Worm (Caenorhabditis elegans) whole organism, L1 larva: ENCODE results near the gene H12I13.1.

Experiments
- C04F5.9 ChIP-seq: sonication (generic microtip); optimal IDR thresholded peaks from 2 replicates; lab custom pipeline; 2016; ENCODE audit warnings: missing genetic modification characterization, missing compliant biosample characterization
- C16A3.4 ChIP-seq: fragments of 150-350 bp; optimal IDR thresholded peaks from 2 replicates; lab custom pipeline; 2014; ENCODE audit warnings: missing biosample characterization, missing genetic modification characterization
- Y116A8C.19 ChIP-seq: sonication (generic microtip); optimal IDR thresholded peaks from 2 replicates; lab custom pipeline; 2016; ENCODE audit warnings: missing compliant biosample characterization, missing genetic modification characterization, borderline replicate concordance
- alr-1 ChIP-seq: fragments of 200-800 bp; sonication (Bioruptor generic); optimal IDR thresholded peaks from 2 replicates; lab custom pipeline; 2018; ENCODE audit warnings: borderline replicate concordance, mild to moderate bottlenecking, missing genetic modification characterization, missing compliant biosample characterization
- ama-1 ChIP-seq: fragments of 150-350 bp; optimal IDR thresholded peaks from 2 replicates; lab custom pipeline; 2014
- blmp-1 ChIP-seq: fragments of 150-350 bp; optimal IDR thresholded peaks from 2 replicates; lab custom pipeline; 2014; ENCODE audit warnings: missing biosample characterization, missing genetic modification characterization
- ces-1 ChIP-seq: fragments of 150-350 bp; optimal IDR thresholded peaks from 2 replicates; lab custom pipeline; 2014; ENCODE audit warnings: missing biosample characterization, missing genetic modification reagents, missing genetic modification characterization
- dsc-1 ChIP-seq: sonication (generic microtip); optimal IDR thresholded peaks from 2 replicates; lab custom pipeline; 2016; ENCODE audit warnings: mild to moderate bottlenecking, missing genetic modification characterization, missing compliant biosample characterization
- egl-27 ChIP-seq, 2 experiments: fragments of 150-350 bp in 1 of 2; sonication (generic microtip); optimal IDR thresholded peaks; 3 replicates each; lab custom pipeline; 2017 to 2018; ENCODE audit warnings: missing biosample characterization in 2 of 2, missing genetic modification characterization in 2 of 2, missing genetic modification reagents in 2 of 2
- elt-2 ChIP-seq: sonication (generic microtip); optimal IDR thresholded peaks from 2 replicates; lab custom pipeline; 2016; ENCODE audit warnings: missing genetic modification characterization, mild to moderate bottlenecking, inconsistent platforms, missing compliant biosample characterization, missing genetic modification reagents
- elt-3 ChIP-seq, 6 experiments: fragments of 150-350 bp in 1 of 6; sonication (generic microtip); optimal IDR thresholded peaks; 2 replicates each; lab custom pipeline; 2017 to 2018; ENCODE audit warnings: missing biosample characterization in 6 of 6, missing genetic modification characterization in 6 of 6, inconsistent platforms in 1 of 6
- fkh-8 ChIP-seq: sonication (generic microtip); optimal IDR thresholded peaks from 2 replicates; lab custom pipeline; 2016; ENCODE audit warnings: mild to moderate bottlenecking, missing genetic modification characterization, missing compliant biosample characterization
- fos-1 ChIP-seq: fragments of 150-350 bp; optimal IDR thresholded peaks from 2 replicates; lab custom pipeline; 2014; ENCODE audit warnings: missing biosample characterization, missing genetic modification characterization
- hlh-4 ChIP-seq: sonication (generic microtip); optimal IDR thresholded peaks from 2 replicates; lab custom pipeline; 2016; ENCODE audit warnings: mild to moderate bottlenecking, missing genetic modification characterization, missing compliant biosample characterization
- hpl-2 ChIP-seq: fragments of 150-350 bp; optimal IDR thresholded peaks from 2 replicates; lab custom pipeline; 2014; ENCODE audit warnings: missing biosample characterization, missing genetic modification reagents, missing genetic modification characterization
- irx-1 ChIP-seq: sonication (generic microtip); optimal IDR thresholded peaks from 2 replicates; lab custom pipeline; 2016; ENCODE audit warnings: missing genetic modification characterization, missing compliant biosample characterization
- isw-1 ChIP-seq: fragments of 200-800 bp; sonication (Bioruptor generic); IDR thresholded peaks from 2 replicates; pipeline ENCODE4 v1.3.6; 2022; ENCODE audit warnings: missing genetic modification characterization, missing compliant biosample characterization
- lin-14 ChIP-seq: fragments of 200-800 bp; sonication (Bioruptor generic); optimal IDR thresholded peaks from 2 replicates; lab custom pipeline; 2018; ENCODE audit warnings: mild to moderate bottlenecking, missing genetic modification characterization, moderate library complexity, missing compliant biosample characterization
- lin-15B ChIP-seq: fragments of 150-350 bp; sonication (generic microtip); optimal IDR thresholded peaks from 3 replicates; lab custom pipeline; 2014; ENCODE audit warnings: missing biosample characterization, missing genetic modification characterization
- lin-35 ChIP-seq, 2 experiments: fragments of 150-350 bp; optimal IDR thresholded peaks; 2 replicates each; lab custom pipeline; 2014; ENCODE audit warnings: missing biosample characterization in 2 of 2, missing genetic modification characterization in 2 of 2, missing genetic modification reagents in 2 of 2
- lin-39 ChIP-seq: fragments of 150-350 bp; optimal IDR thresholded peaks from 2 replicates; lab custom pipeline; 2014; ENCODE audit warnings: missing biosample characterization, missing genetic modification reagents, missing genetic modification characterization
- mep-1 ChIP-seq: fragments of 150-350 bp; optimal IDR thresholded peaks from 2 replicates; lab custom pipeline; 2014; ENCODE audit warnings: missing biosample characterization, missing genetic modification characterization
- nhr-20 ChIP-seq: sonication (generic microtip); optimal IDR thresholded peaks from 2 replicates; lab custom pipeline; 2016; ENCODE audit warnings: mild to moderate bottlenecking, missing genetic modification characterization, missing compliant biosample characterization
- nhr-47 ChIP-seq: sonication (generic microtip); optimal IDR thresholded peaks from 2 replicates; lab custom pipeline; 2016; ENCODE audit warnings: mild to moderate bottlenecking, missing genetic modification characterization, moderate library complexity, missing compliant biosample characterization
- nhr-76 ChIP-seq: sonication (generic microtip); optimal IDR thresholded peaks from 2 replicates; lab custom pipeline; 2017; ENCODE audit warnings: missing biosample characterization, missing genetic modification characterization
- nhr-77 ChIP-seq: fragments of 150-350 bp; optimal IDR thresholded peaks from 2 replicates; lab custom pipeline; 2014; ENCODE audit warnings: missing biosample characterization, missing genetic modification characterization
- nhr-85 ChIP-seq: sonication (generic microtip); peaks from one replicate; lab custom pipeline; 2016; ENCODE audit warnings: missing genetic modification characterization, inconsistent platforms, missing compliant biosample characterization
- nhr-90 ChIP-seq: sonication (generic microtip); optimal IDR thresholded peaks from 2 replicates; lab custom pipeline; 2016; ENCODE audit warnings: mild to moderate bottlenecking, missing genetic modification characterization, missing compliant biosample characterization; ENCODE audit not compliant: poor library complexity
- pag-3 ChIP-seq: sonication (generic microtip); optimal IDR thresholded peaks from 2 replicates; lab custom pipeline; 2017; ENCODE audit warnings: missing genetic modification characterization, mild to moderate bottlenecking, missing compliant biosample characterization, antibody characterized with exemption, borderline replicate concordance; ENCODE audit not compliant: insufficient read depth
- pqm-1 ChIP-seq: sonication (generic microtip); optimal IDR thresholded peaks from 3 replicates; lab custom pipeline; 2017; ENCODE audit warnings: missing biosample characterization, missing genetic modification characterization
- rnt-1 ChIP-seq: sonication (generic microtip); optimal IDR thresholded peaks from 2 replicates; lab custom pipeline; 2016; ENCODE audit warnings: mild to moderate bottlenecking, missing genetic modification characterization, moderate library complexity, missing compliant biosample characterization
- sox-4 ChIP-seq: sonication (generic microtip); optimal IDR thresholded peaks from 2 replicates; lab custom pipeline; 2016; ENCODE audit warnings: missing genetic modification characterization, missing compliant biosample characterization
- swsn-7 ChIP-seq: sonication (generic microtip); optimal IDR thresholded peaks from 2 replicates; lab custom pipeline; 2016; ENCODE audit warnings: missing genetic modification characterization, missing compliant biosample characterization
- tlp-1 ChIP-seq: fragments of 150-350 bp; optimal IDR thresholded peaks from 2 replicates; lab custom pipeline; 2014; ENCODE audit warnings: missing biosample characterization, missing genetic modification characterization
- unc-130 ChIP-seq: fragments of 150-350 bp; optimal IDR thresholded peaks from 2 replicates; lab custom pipeline; 2017; ENCODE audit warnings: missing biosample characterization, missing genetic modification characterization, inconsistent platforms
- unc-30 ChIP-seq: sonication (generic microtip); optimal IDR thresholded peaks from 2 replicates; lab custom pipeline; 2017; ENCODE audit warnings: missing biosample characterization, missing genetic modification characterization
- unc-62 ChIP-seq: fragments of 150-350 bp; optimal IDR thresholded peaks from 2 replicates; lab custom pipeline; 2014; ENCODE audit warnings: missing biosample characterization, missing genetic modification reagents, missing genetic modification characterization
- unc-86 ChIP-seq: sonication (generic microtip); optimal IDR thresholded peaks from 2 replicates; lab custom pipeline; 2016; ENCODE audit warnings: missing genetic modification characterization, missing compliant biosample characterization
- vab-15 ChIP-seq: sonication (generic microtip); optimal IDR thresholded peaks from 2 replicates; lab custom pipeline; 2017; ENCODE audit warnings: missing genotype, mild to moderate bottlenecking, missing genetic modification characterization, missing compliant biosample characterization
- xbp-1 ChIP-seq: sonication (generic microtip); optimal IDR thresholded peaks from 2 replicates; lab custom pipeline; 2016; ENCODE audit warnings: missing genetic modification characterization, missing compliant biosample characterization

Gene H12I13.1

DNA sequence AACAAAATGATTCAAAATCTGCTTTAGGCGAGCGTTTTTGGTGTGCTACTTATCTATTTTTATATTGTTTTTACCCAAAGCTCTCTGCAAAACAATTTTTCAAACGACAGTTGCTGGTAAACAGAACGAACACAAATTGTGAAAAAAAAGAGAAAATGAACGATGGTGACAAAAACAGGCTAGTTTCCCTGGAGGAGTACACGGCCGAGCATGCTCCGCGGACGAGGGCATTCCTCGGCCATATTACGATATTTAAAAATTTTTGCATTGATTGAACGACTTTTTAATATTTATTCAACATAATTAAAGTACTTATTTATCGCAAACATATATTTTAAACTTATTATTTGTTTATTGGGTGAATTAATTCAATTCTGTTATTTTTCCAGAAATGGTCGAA, 30.5 kb upstream of the H12I13.1 start, which contains the start of the genes tpp-2 and rbbp-5 (continued):
- TF ChIP-seq blmp-1 (tag; lab: Kevin White, UChicago): peak; percentile 56
- TF ChIP-seq nhr-20 (tag; lab: Kevin White, UChicago): peak; percentile 66
- peak; percentile 60 to 71 for TF ChIP-seq lin-35 (GFP tag; optimal IDR thresholded peaks at IDR 0.05; lab: Kevin White, UChicago)
- peak; percentile 74 for TF ChIP-seq dsc-1 (tag; lab: Kevin White, UChicago)
- no peak for TF ChIP-seq pag-3 (tag; lab: Kevin White, UChicago)
- TF ChIP-seq mep-1 (tag; lab: Kevin White, UChicago): peak; percentile 42
- peak; percentile 34 for TF ChIP-seq unc-86
- peak; percentile 60 for TF ChIP-seq swsn-7 (tag; lab: Kevin White, UChicago)
- peak; percentile 76 for TF ChIP-seq lin-14 (GFP tag; lab: Kevin White, UChicago)
- TF ChIP-seq sox-4 (tag; lab: Kevin White, UChicago): no peak

DNA sequence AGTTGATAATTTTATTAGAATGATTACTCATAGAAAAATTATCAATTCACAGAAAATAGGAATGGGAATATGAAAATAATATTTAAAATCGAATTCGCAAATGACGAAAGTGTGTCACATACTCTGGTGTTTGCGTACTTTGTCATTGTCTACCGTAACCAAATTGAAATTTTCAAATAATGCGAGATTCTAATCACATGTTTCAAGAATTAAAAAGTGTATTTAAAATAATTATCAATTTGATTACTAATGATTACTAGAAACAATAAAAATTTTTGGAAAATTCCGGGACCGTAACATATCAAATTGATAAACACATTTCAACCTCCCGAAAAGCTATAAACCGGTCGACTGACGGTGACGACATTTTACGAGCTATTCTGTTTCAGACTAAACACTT, 24.4 kb upstream of the H12I13.1 start, which contains the start of the genes fbf-2 and nspg-3:
TSS of gene fbf-2 (minus strand) at position 101 of the 400 bp plus-strand sequence.
TSS of gene nspg-3 (plus strand) at position 388 of the 400 bp plus-strand sequence.
- TF ChIP-seq unc-130: no peak
- no peak for TF ChIP-seq ces-1 (GFP tag; lab: Kevin White, UChicago)
- no peak for TF ChIP-seq fkh-8 (tag; lab: Kevin White, UChicago)
- TF ChIP-seq nhr-90 (tag; lab: Kevin White, UChicago): no peak
- no peak for TF ChIP-seq unc-30
- no peak for TF ChIP-seq egl-27 (tag; optimal IDR thresholded peaks at IDR 0.05; lab: Kevin White, UChicago)
- no peak for TF ChIP-seq isw-1 (GFP tag; lab: Robert Waterston, UW)
- no peak for TF ChIP-seq ama-1 (lab: Kevin White, UChicago)
- TF ChIP-seq blmp-1 (tag; lab: Kevin White, UChicago): no peak
- TF ChIP-seq nhr-77 (tag; lab: Kevin White, UChicago): no peak
- no peak for TF ChIP-seq lin-15B (tag; lab: Kevin White, UChicago)
- no peak for TF ChIP-seq C04F5.9 (tag; lab: Kevin White, UChicago)
- TF ChIP-seq fos-1 (tag; lab: Kevin White, UChicago): no peak
- no peak for TF ChIP-seq Y116A8C.19 (tag; lab: Kevin White, UChicago)

DNA sequence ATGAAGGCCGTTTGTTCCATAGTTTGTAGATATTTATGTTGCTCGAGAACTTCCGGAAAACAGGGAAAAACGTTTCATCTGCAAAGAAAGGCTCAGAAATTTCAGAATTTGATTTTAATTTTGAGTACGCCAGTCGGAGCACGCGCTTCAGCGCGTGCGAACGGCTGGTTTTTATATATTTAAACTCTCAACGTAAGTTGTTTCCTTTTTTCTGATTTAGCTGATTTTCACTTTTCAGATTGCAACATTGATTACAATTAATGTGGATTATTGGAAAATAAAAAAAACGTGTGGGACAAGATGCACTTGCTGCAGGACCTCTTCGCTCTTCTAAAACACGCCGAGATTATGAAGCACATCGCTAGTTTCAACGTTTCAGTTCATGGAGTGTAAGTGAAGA, 15.7 kb upstream of the H12I13.1 start, which contains the start of gene F21H12.3:
TSS of gene F21H12.3 (plus strand) at position 301 of the 400 bp plus-strand sequence.
- TF ChIP-seq unc-30 (no peak), xbp-1 (tag; lab: Kevin White, UChicago) (no peak), ces-1 (GFP tag; lab: Kevin White, UChicago) (no peak), lin-39 (no peak), hpl-2 (GFP tag; lab: Kevin White, UChicago) (no peak), lin-14 (GFP tag; lab: Kevin White, UChicago) (no peak), rnt-1 (no peak), vab-15 (no peak)

DNA sequence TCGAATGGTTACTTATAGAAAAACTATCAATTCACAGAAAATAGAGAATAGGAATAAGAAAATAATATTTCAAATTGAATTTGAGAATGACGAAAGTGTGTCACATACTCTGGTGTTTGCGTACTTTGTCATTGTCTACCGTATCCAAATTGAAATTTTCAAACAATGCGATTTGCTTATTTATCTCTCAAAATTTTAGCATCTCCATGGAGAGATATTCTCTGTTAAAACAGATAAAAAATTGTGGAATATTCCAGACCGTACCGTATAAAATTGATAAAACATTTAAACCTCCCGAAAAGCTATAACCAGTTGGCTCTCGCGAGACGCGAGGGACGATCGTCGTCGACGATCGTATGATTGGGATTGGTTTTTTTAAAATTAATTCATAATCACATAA, 13.8 kb upstream of the H12I13.1 start, which contains the start of gene fbf-1:
TSS of gene fbf-1 (minus strand) at position 101 of the 400 bp plus-strand sequence.
- TF ChIP-seq egl-27 (tag; optimal IDR thresholded peaks at IDR 0.05; lab: Kevin White, UChicago) (no peak), pqm-1 (no peak), alr-1 (tag; lab: Kevin White, UChicago) (no peak), fos-1 (tag; lab: Kevin White, UChicago) (no peak), unc-62 (GFP tag; lab: Kevin White, UChicago) (no peak), irx-1 (tag; lab: Kevin White, UChicago) (no peak), blmp-1 (tag; lab: Kevin White, UChicago) (no peak), elt-2 (tag; lab: Kevin White, UChicago) (no peak), C16A3.4 (tag; lab: Kevin White, UChicago) (no peak), hlh-4 (tag; lab: Kevin White, UChicago) (no peak), tlp-1 (tag; lab: Kevin White, UChicago) (no peak), nhr-76 (no peak), dsc-1 (tag; lab: Kevin White, UChicago) (no peak), nhr-85 (tag; lab: Kevin White, UChicago) (no peak), nhr-47 (tag; lab: Kevin White, UChicago) (no peak), lin-39 (no peak), elt-3 (tag; optimal IDR thresholded peaks at IDR 0.05; lab: Kevin White, UChicago) (no peak)
